Fruit fly (Drosophila melanogaster): ENCODE measurements around the gene CG17475.

CG17475 gene

dm6 chr3R:17149080-17149746 is 19.0 kb upstream of the CG17475 start, which contains the start of the genes m-cup and Det (continued):
- TF ChIP-seq yki (optimal IDR thresholded peaks at IDR 0.05), result no peak
- no peak for TF ChIP-seq ken (GFP tag; IDR thresholded peaks at IDR 0.05)
- no peak for TF ChIP-seq pita (GFP tag; optimal IDR thresholded peaks at IDR 0.05)
- TF ChIP-seq Sry-β (GFP tag; optimal IDR thresholded peaks at IDR 0.05), result peak; percentile 18
- no peak for TF ChIP-seq ftz-f1 (GFP tag; optimal IDR thresholded peaks at IDR 0.05)
- no peak for TF ChIP-seq Atf3 (GFP tag; optimal IDR thresholded peaks at IDR 0.05)
- TF ChIP-seq sqz (GFP tag; optimal IDR thresholded peaks at IDR 0.05), result no peak
- no peak for TF ChIP-seq CG6689 (GFP tag; IDR thresholded peaks at IDR 0.05)
- TF ChIP-seq fu2 (GFP tag; optimal IDR thresholded peaks at IDR 0.05), result no peak
- no peak for TF ChIP-seq CG32767 (GFP tag; IDR thresholded peaks at IDR 0.05)
- TF ChIP-seq zfh1 (GFP tag; IDR thresholded peaks at IDR 0.05), result no peak
- TF ChIP-seq bcd (GFP tag; optimal IDR thresholded peaks at IDR 0.05), result no peak
- no peak for TF ChIP-seq ara (GFP tag; IDR thresholded peaks at IDR 0.05)
- no peak for TF ChIP-seq Spps (tag; optimal IDR thresholded peaks at IDR 0.05)
- no peak for TF ChIP-seq CG4730 (GFP tag; IDR thresholded peaks at IDR 0.05)
- peak; percentile 10 for TF ChIP-seq CG10147 (GFP tag; optimal IDR thresholded peaks at IDR 0.05)
- no peak for TF ChIP-seq cg (GFP tag; optimal IDR thresholded peaks at IDR 0.05)
- TF ChIP-seq CG15269 (tag; optimal IDR thresholded peaks at IDR 0.05), result no peak
- TF ChIP-seq aop (GFP tag; IDR thresholded peaks at IDR 0.05), result no peak
- no peak for TF ChIP-seq Hr39 (optimal IDR thresholded peaks at IDR 0.05)
- peak; percentile 37 for TF ChIP-seq CG17829 (tag; optimal IDR thresholded peaks at IDR 0.05)
- no peak for TF ChIP-seq CG4854 (GFP tag; optimal IDR thresholded peaks at IDR 0.05)
- TF ChIP-seq ro (GFP tag; IDR thresholded peaks at IDR 0.05), result no peak
- no peak for TF ChIP-seq CG1832 (GFP tag; optimal IDR thresholded peaks at IDR 0.05)
- TF ChIP-seq run (tag; optimal IDR thresholded peaks at IDR 0.05), result no peak
- no peak for TF ChIP-seq CG12942 (GFP tag; optimal IDR thresholded peaks at IDR 0.05)
- no peak for TF ChIP-seq Ssrp (tag; optimal IDR thresholded peaks at IDR 0.05)
- no peak for TF ChIP-seq CG14441 (GFP tag; IDR thresholded peaks at IDR 0.05)
- TF ChIP-seq CG34422 (GFP tag; IDR thresholded peaks at IDR 0.05), result peak; percentile 51; the same call in 1 of the 3 replicates
- no peak for TF ChIP-seq CG7928 (GFP tag; optimal IDR thresholded peaks at IDR 0.05)
- no peak for TF ChIP-seq TFAM (GFP tag; optimal IDR thresholded peaks at IDR 0.05)
- no peak for TF ChIP-seq Bdp1 (GFP tag; optimal IDR thresholded peaks at IDR 0.05)
- no peak for TF ChIP-seq Xbp1 (GFP tag; optimal IDR thresholded peaks at IDR 0.05)
- peak; percentile 84 for TF ChIP-seq CG13287 (GFP tag; IDR thresholded peaks at IDR 0.05; ENCODE audit: partially characterized antibody)
- no peak for TF ChIP-seq CG18476 (GFP tag; optimal IDR thresholded peaks at IDR 0.05)
- no peak for TF ChIP-seq Lpt (GFP tag; optimal IDR thresholded peaks at IDR 0.05)
- TF ChIP-seq shn (GFP tag; optimal IDR thresholded peaks at IDR 0.05), result no peak
- peak; percentile 31 for TF ChIP-seq Jarid2 (GFP tag; optimal IDR thresholded peaks at IDR 0.05)
- TF ChIP-seq CTCF (GFP tag; optimal IDR thresholded peaks at IDR 0.05), result peak; percentile 30
- peak; percentile 36 for TF ChIP-seq lilli (GFP tag; optimal IDR thresholded peaks at IDR 0.05)
- no peak for TF ChIP-seq sd (tag; optimal IDR thresholded peaks at IDR 0.05)
- TF ChIP-seq Aef1 (GFP tag; IDR thresholded peaks at IDR 0.05), result peak; percentile 15; the same call in 1 of the 3 replicates
- no peak for TF ChIP-seq bigmax (GFP tag; optimal IDR thresholded peaks at IDR 0.05)
- TF ChIP-seq insv (GFP tag; optimal IDR thresholded peaks at IDR 0.05), result no peak
- no peak for TF ChIP-seq cas (GFP tag; IDR thresholded peaks at IDR 0.05)
- TF ChIP-seq odd (GFP tag; optimal IDR thresholded peaks at IDR 0.05), result no peak
- no peak for TF ChIP-seq CG6854 (GFP tag; optimal IDR thresholded peaks at IDR 0.05)
- peak; percentile 49; the same call in 1 of the 2 replicates for TF ChIP-seq CG3847 (GFP tag; IDR thresholded peaks at IDR 0.05)
- TF ChIP-seq CG12155 (GFP tag; optimal IDR thresholded peaks at IDR 0.05), result no peak
- no peak for TF ChIP-seq kah (GFP tag; optimal IDR thresholded peaks at IDR 0.05)
- TF ChIP-seq gcm (GFP tag; optimal IDR thresholded peaks at IDR 0.05), result no peak
- TF ChIP-seq repo (GFP tag; optimal IDR thresholded peaks at IDR 0.05), result no peak
- no peak for TF ChIP-seq ems (GFP tag; optimal IDR thresholded peaks at IDR 0.05)
